Fruit fly (Drosophila melanogaster) whole organism, embryonic: ENCODE results near the gene CG14277.

Experiments
- Adf1 ChIP-seq: fragments of 200-800 bp; sonication (Bioruptor generic); IDR thresholded peaks from 2 replicates; pipeline ENCODE4 v1.3.6; 2022; ENCODE audit warnings: missing biosample characterization, missing genetic modification characterization
- Asciz ChIP-seq: fragments of 200-800 bp; sonication (Bioruptor generic); optimal IDR thresholded peaks from 2 replicates; lab custom pipeline; 2017; ENCODE audit warnings: missing biosample characterization, mild to moderate bottlenecking, missing genetic modification characterization, missing genetic modification reagents
- CG13123 ChIP-seq: fragments of 200-800 bp; sonication (Bioruptor generic); optimal IDR thresholded peaks from 2 replicates; lab custom pipeline; 2016; ENCODE audit warnings: missing biosample characterization, missing genetic modification characterization
- CG13287 ChIP-seq: fragments of 200-800 bp; sonication (Bioruptor generic); IDR thresholded peaks from 2 replicates; pipeline ENCODE4 v1.3.6; 2022; ENCODE audit warnings: missing biosample characterization, missing genetic modification characterization; ENCODE audit not compliant: partially characterized antibody
- CG14710 ChIP-seq: fragments of 200-800 bp; sonication (Bioruptor generic); optimal IDR thresholded peaks from 3 replicates; lab custom pipeline; 2019; ENCODE audit warnings: missing biosample characterization, mild to moderate bottlenecking, missing genetic modification characterization, moderate library complexity
- CG15601 ChIP-seq: fragments of 200-800 bp; sonication (Bioruptor generic); optimal IDR thresholded peaks from 3 replicates; lab custom pipeline; 2019; ENCODE audit warnings: missing biosample characterization, mild to moderate bottlenecking, missing genetic modification characterization, moderate library complexity
- CG1602 ChIP-seq: fragments of 200-800 bp; sonication (Bioruptor generic); optimal IDR thresholded peaks from 3 replicates; lab custom pipeline; 2016; ENCODE audit warnings: missing biosample characterization, missing genetic modification characterization
- CG18011 ChIP-seq: fragments of 200-800 bp; sonication (Bioruptor generic); optimal IDR thresholded peaks from 2 replicates; lab custom pipeline; 2017; ENCODE audit warnings: missing biosample characterization, missing genetic modification characterization, mild to moderate bottlenecking, moderate library complexity, missing genotype
- CG2120 ChIP-seq: fragments of 200-800 bp; sonication (Bioruptor generic); optimal IDR thresholded peaks from 3 replicates; lab custom pipeline; 2016; ENCODE audit warnings: missing biosample characterization, missing genetic modification characterization
- CG3163 ChIP-seq: fragments of 200-800 bp; sonication (Bioruptor generic); optimal IDR thresholded peaks from 3 replicates; lab custom pipeline; 2016; ENCODE audit warnings: missing biosample characterization, missing genetic modification characterization
- CG3407 ChIP-seq: fragments of 200-800 bp; sonication (Bioruptor generic); optimal IDR thresholded peaks from 2 replicates; lab custom pipeline; 2018; ENCODE audit warnings: missing biosample characterization, mild to moderate bottlenecking, missing genetic modification characterization
- CG4404 ChIP-seq: fragments of 200-800 bp; sonication (Bioruptor generic); IDR thresholded peaks from 2 replicates; pipeline ENCODE4 v1.3.6; 2022; ENCODE audit warnings: missing biosample characterization, missing genetic modification characterization
- CG4730 ChIP-seq: fragments of 200-800 bp; sonication (Bioruptor generic); IDR thresholded peaks from 2 replicates; pipeline ENCODE4 v1.3.6; 2022; ENCODE audit warnings: missing biosample characterization, missing genetic modification characterization
- CG6854 ChIP-seq: fragments of 200-800 bp; sonication (Bioruptor generic); optimal IDR thresholded peaks from 3 replicates; lab custom pipeline; 2017; ENCODE audit warnings: missing biosample characterization, mild to moderate bottlenecking, missing genetic modification characterization
- CkIIα-i1 ChIP-seq: fragments of 200-800 bp; sonication (Bioruptor generic); IDR thresholded peaks from 2 replicates; pipeline ENCODE4 v1.3.6; 2022; ENCODE audit warnings: missing biosample characterization, missing genetic modification characterization
- CoRest ChIP-seq: fragments of 200-800 bp; sonication (Bioruptor generic); optimal IDR thresholded peaks from 3 replicates; lab custom pipeline; 2018; ENCODE audit warnings: missing biosample characterization, mild to moderate bottlenecking, missing genetic modification characterization, moderate library complexity
- Deaf1 ChIP-seq: fragments of 200-800 bp; optimal IDR thresholded peaks from 3 replicates; lab custom pipeline; 2019; ENCODE audit warnings: missing biosample characterization, mild to moderate bottlenecking, missing genetic modification characterization, moderate library complexity
- Drgx ChIP-seq: fragments of 200-800 bp; sonication (Bioruptor generic); IDR thresholded peaks from 2 replicates; pipeline ENCODE4 v1.3.6; 2022; ENCODE audit warnings: missing biosample characterization, missing genetic modification characterization
- Ets65A ChIP-seq: fragments of 200-800 bp; sonication (Bioruptor generic); peaks from one replicate; lab custom pipeline; 2016; ENCODE audit warnings: missing biosample characterization, missing genetic modification characterization
- GATAe ChIP-seq: fragments of 200-800 bp; sonication (Bioruptor generic); conservative IDR thresholded peaks from 2 replicates; pipeline ENCODE4 v1.3.6; 2022; ENCODE audit warnings: missing biosample characterization, missing genetic modification characterization
- HLH54F ChIP-seq: fragments of 200-800 bp; sonication (Bioruptor generic); optimal IDR thresholded peaks from 3 replicates; lab custom pipeline; 2016; ENCODE audit warnings: missing biosample characterization, missing genetic modification characterization
- HmgZ ChIP-seq: fragments of 200-800 bp; sonication (Bioruptor generic); optimal IDR thresholded peaks from 2 replicates; lab custom pipeline; 2018; ENCODE audit warnings: missing biosample characterization, mild to moderate bottlenecking, missing genetic modification characterization
- Jarid2 ChIP-seq: fragments of 200-800 bp; sonication (Bioruptor generic); optimal IDR thresholded peaks from 3 replicates; lab custom pipeline; 2017; ENCODE audit warnings: mild to moderate bottlenecking, missing biosample characterization, missing genetic modification reagents, missing genetic modification characterization
- MBD-R2 ChIP-seq: fragments of 200-800 bp; sonication (Bioruptor generic); IDR thresholded peaks from 2 replicates; pipeline ENCODE4 v1.3.6; 2022; ENCODE audit warnings: missing biosample characterization, missing genetic modification characterization
- MESR4 ChIP-seq: fragments of 200-800 bp; sonication (Bioruptor generic); optimal IDR thresholded peaks from 2 replicates; lab custom pipeline; 2018; ENCODE audit warnings: missing biosample characterization, mild to moderate bottlenecking, missing genetic modification characterization, moderate library complexity
- Med ChIP-seq: fragments of 200-800 bp; sonication (Bioruptor generic); peaks from one replicate; lab custom pipeline; 2016; ENCODE audit warnings: missing biosample characterization, missing genetic modification characterization, mild to moderate bottlenecking, inconsistent platforms, moderate library complexity
- Mes4 ChIP-seq: fragments of 200-800 bp; sonication (Bioruptor generic); optimal IDR thresholded peaks from 2 replicates; lab custom pipeline; 2016; ENCODE audit warnings: missing biosample characterization, missing genetic modification characterization
- Sox102F ChIP-seq: fragments of 200-800 bp; sonication (Bioruptor generic); optimal IDR thresholded peaks from 2 replicates; lab custom pipeline; 2018; ENCODE audit warnings: missing biosample characterization, mild to moderate bottlenecking, missing genetic modification characterization, moderate library complexity
- Sry-δ ChIP-seq: fragments of 200-800 bp; sonication (Bioruptor generic); optimal IDR thresholded peaks from 2 replicates; lab custom pipeline; 2016; ENCODE audit warnings: missing biosample characterization, missing genetic modification characterization
- Trl ChIP-seq, 3 experiments: fragments of >200 bp in 2 of 3; fragments of 200-800 bp in 1 of 3; sonication (Bioruptor generic) in 1 of 3; optimal IDR thresholded peaks; 2 replicates in 1 of 3; 3 replicates in 2 of 3; lab custom pipeline; 2016 to 2017; ENCODE audit warnings: missing biosample characterization in 1 of 3, missing genetic modification characterization in 1 of 3
- ab ChIP-seq: fragments of 200-800 bp; sonication (Bioruptor generic); optimal IDR thresholded peaks from 2 replicates; lab custom pipeline; 2016; ENCODE audit warnings: missing biosample characterization, missing genetic modification characterization
- amos ChIP-seq: fragments of 200-800 bp; sonication (Bioruptor generic); IDR thresholded peaks from 2 replicates; pipeline ENCODE4 v1.3.6; 2022; ENCODE audit warnings: missing biosample characterization, missing genetic modification characterization; ENCODE audit not compliant: partially characterized antibody
- ara ChIP-seq: fragments of 200-800 bp; sonication (Bioruptor generic); IDR thresholded peaks from 2 replicates; pipeline ENCODE4 v1.3.6; 2022; ENCODE audit warnings: missing biosample characterization, missing genetic modification characterization
- btn ChIP-seq: fragments of 200-800 bp; sonication (Bioruptor generic); optimal IDR thresholded peaks from 2 replicates; lab custom pipeline; 2016; ENCODE audit warnings: missing biosample characterization, missing genetic modification characterization
- chif ChIP-seq, 2 experiments: fragments of 200-800 bp; sonication (Bioruptor generic); optimal IDR thresholded peaks; 3 replicates each; lab custom pipeline; 2016; ENCODE audit warnings: missing biosample characterization in 2 of 2, missing genetic modification characterization in 2 of 2
- cwo ChIP-seq: fragments of 200-800 bp; sonication (Bioruptor generic); optimal IDR thresholded peaks from 3 replicates; lab custom pipeline; 2017; ENCODE audit warnings: missing biosample characterization, missing genetic modification characterization, mild to moderate bottlenecking, moderate library complexity, missing genetic modification reagents
- da ChIP-seq: fragments of 200-800 bp; sonication (Bioruptor generic); optimal IDR thresholded peaks from 2 replicates; lab custom pipeline; 2016; ENCODE audit warnings: missing biosample characterization, missing genetic modification characterization
- dysf ChIP-seq: fragments of 200-800 bp; sonication (Bioruptor generic); IDR thresholded peaks from 3 replicates; pipeline ENCODE4 v1.3.6; 2022; ENCODE audit warnings: missing biosample characterization, missing genetic modification characterization
- exex ChIP-seq: fragments of 200-800 bp; sonication (Bioruptor generic); optimal IDR thresholded peaks from 4 replicates; lab custom pipeline; 2018; ENCODE audit warnings: missing biosample characterization, mild to moderate bottlenecking, missing genetic modification characterization, moderate library complexity
- fu2 ChIP-seq: fragments of 200-800 bp; sonication (Bioruptor generic); optimal IDR thresholded peaks from 2 replicates; lab custom pipeline; 2016; ENCODE audit warnings: missing biosample characterization, missing genetic modification characterization
- gcm ChIP-seq: fragments of 200-800 bp; sonication (Bioruptor generic); optimal IDR thresholded peaks from 2 replicates; lab custom pipeline; 2019; ENCODE audit warnings: missing biosample characterization, mild to moderate bottlenecking, missing genetic modification characterization, moderate library complexity
- mld ChIP-seq: fragments of 200-800 bp; sonication (Bioruptor generic); IDR thresholded peaks from 3 replicates; pipeline ENCODE4 v1.3.6; 2022; ENCODE audit warnings: missing biosample characterization, missing genetic modification characterization; ENCODE audit not compliant: partially characterized antibody
- pros ChIP-seq: fragments of 200-800 bp; sonication (Bioruptor generic); optimal IDR thresholded peaks from 3 replicates; lab custom pipeline; 2019; ENCODE audit warnings: missing biosample characterization, mild to moderate bottlenecking, missing genetic modification characterization, moderate library complexity
- row ChIP-seq: fragments of 200-800 bp; sonication (Bioruptor generic); IDR thresholded peaks from 3 replicates; pipeline ENCODE4 v1.3.6; 2022; ENCODE audit warnings: missing biosample characterization, missing genetic modification characterization
- scrt ChIP-seq: fragments of 200-800 bp; sonication (Bioruptor generic); optimal IDR thresholded peaks from 2 replicates; lab custom pipeline; 2018; ENCODE audit warnings: missing biosample characterization, mild to moderate bottlenecking, missing genetic modification characterization, moderate library complexity
- seq ChIP-seq: fragments of 200-800 bp; sonication (Bioruptor generic); IDR thresholded peaks from 2 replicates; pipeline ENCODE4 v1.3.6; 2022; ENCODE audit warnings: missing biosample characterization, missing genetic modification characterization
- sug ChIP-seq: fragments of 200-800 bp; optimal IDR thresholded peaks from 2 replicates; lab custom pipeline; 2019; ENCODE audit warnings: missing biosample characterization, mild to moderate bottlenecking, missing genetic modification characterization, moderate library complexity
- wek ChIP-seq: fragments of 200-800 bp; sonication (Bioruptor generic); optimal IDR thresholded peaks from 3 replicates; lab custom pipeline; 2018; ENCODE audit warnings: missing biosample characterization, mild to moderate bottlenecking, missing genetic modification characterization, moderate library complexity
- zfh1 ChIP-seq: fragments of 200-800 bp; sonication (Bioruptor generic); IDR thresholded peaks from 3 replicates; pipeline ENCODE4 v1.3.6; 2022; ENCODE audit warnings: missing biosample characterization, missing genetic modification characterization
- zfh2 ChIP-seq: fragments of 200-800 bp; sonication (Bioruptor generic); optimal IDR thresholded peaks from 2 replicates; lab custom pipeline; 2016; ENCODE audit warnings: missing biosample characterization, missing genetic modification characterization

The CG14277 gene

dm6 chr2L:8213987-8214386 is 28.3 kb upstream of the CG14277 start, which contains the start of gene CG8353:
TSS of gene CG8353 (plus strand) at chr2L:8214045.
- TF ChIP-seq Med (GFP tag; lab: Kevin White, UChicago): peak; percentile 50
- no peak for TF ChIP-seq btn
- no peak for TF ChIP-seq ab (GFP tag; lab: Kevin White, UChicago)
- peak; percentile 15; the same call in 1 of the 2 replicates for TF ChIP-seq Drgx (GFP tag; lab: Robert Waterston, UW)
- TF ChIP-seq Sry-δ: peak; percentile 1
- 0 out of 2 replicates have a peak, but pooled peaks have one; percentile 30 for TF ChIP-seq seq (GFP tag; lab: Robert Waterston, UW)
- peak; percentile 14 for TF ChIP-seq Ets65A (GFP tag; lab: Kevin White, UChicago)
- TF ChIP-seq CG15601 (tag; lab: Kevin White, UChicago): no peak
- TF ChIP-seq mld (GFP tag; lab: Robert Waterston, UW): no peak
- TF ChIP-seq GATAe: peak; percentile 54; the same call in 1 of the 2 replicates
- TF ChIP-seq zfh1 (GFP tag; lab: Robert Waterston, UW): 0 out of 3 replicates have a peak, but pooled peaks have one; percentile 50
- TF ChIP-seq CG2120 (GFP tag; lab: Kevin White, UChicago): peak; percentile 12
- no peak for TF ChIP-seq CG4730
- TF ChIP-seq pros: peak; percentile 33
- no peak for TF ChIP-seq scrt (GFP tag; lab: Kevin White, UChicago)
- TF ChIP-seq CG3163 (GFP tag; lab: Kevin White, UChicago): no peak
- TF ChIP-seq fu2 (GFP tag; lab: Kevin White, UChicago): no peak
- TF ChIP-seq Adf1 (GFP tag; lab: Robert Waterston, UW): peak; percentile 42; the same call in 1 of the 2 replicates
- no peak for TF ChIP-seq Mes4
- TF ChIP-seq row (GFP tag; lab: Robert Waterston, UW): 0 out of 3 replicates have a peak, but pooled peaks have one; percentile 6
- TF ChIP-seq exex (tag; lab: Kevin White, UChicago): peak; percentile 52
- peak; percentile 32 for TF ChIP-seq sug (tag; lab: Kevin White, UChicago)
- TF ChIP-seq wek: peak; percentile 71
- TF ChIP-seq MESR4: peak; percentile 28
- TF ChIP-seq HLH54F (GFP tag; lab: Kevin White, UChicago): no peak
- no peak for TF ChIP-seq amos (GFP tag; lab: Robert Waterston, UW)
- no peak for TF ChIP-seq zfh2 (GFP tag; lab: Kevin White, UChicago)
- no peak for TF ChIP-seq Sox102F
- no peak for TF ChIP-seq da
- no peak for TF ChIP-seq CG3407 (GFP tag; lab: Kevin White, UChicago)
- no peak for TF ChIP-seq CkIIα-i1 (GFP tag; lab: Robert Waterston, UW)
- TF ChIP-seq CG6854: peak; percentile 27
- no peak for TF ChIP-seq CG1602 (GFP tag; lab: Kevin White, UChicago)
- no peak for TF ChIP-seq CG14710 (tag; lab: Kevin White, UChicago)
- TF ChIP-seq CoRest (tag; lab: Kevin White, UChicago): no peak
- TF ChIP-seq cwo: no peak
- no peak for TF ChIP-seq chif (GFP tag; optimal IDR thresholded peaks at IDR 0.05; lab: Kevin White, UChicago)
- TF ChIP-seq dysf (GFP tag; lab: Robert Waterston, UW): no peak
- TF ChIP-seq CG18011: no peak
- no peak for TF ChIP-seq Asciz
- peak; percentile 29 for TF ChIP-seq Jarid2 (GFP tag; lab: Kevin White, UChicago)
- TF ChIP-seq Trl (optimal IDR thresholded peaks at IDR 0.05; lab: Kevin White, UChicago): peak in 1 of 2 experiments; percentile 62
- TF ChIP-seq Trl (GFP tag; optimal IDR thresholded peaks at IDR 0.05; lab: Kevin White, UChicago): no peak
- TF ChIP-seq CG13123 (GFP tag; lab: Kevin White, UChicago): no peak
- TF ChIP-seq gcm (GFP tag; lab: Kevin White, UChicago): no peak
- peak; percentile 52 for TF ChIP-seq HmgZ (tag; lab: Kevin White, UChicago)
- TF ChIP-seq CG4404 (GFP tag; lab: Robert Waterston, UW): no peak
- peak; percentile 83 for TF ChIP-seq Deaf1
- 0 out of 2 replicates have a peak, but pooled peaks have one; percentile 20 for TF ChIP-seq CG13287 (GFP tag; lab: Robert Waterston, UW)
- no peak for TF ChIP-seq ara (GFP tag; lab: Robert Waterston, UW)
- 0 out of 2 replicates have a peak, but pooled peaks have one; percentile 23 for TF ChIP-seq MBD-R2
